Fruit fly (Drosophila melanogaster): ENCODE data around the gene mRpL11.

Gene mRpL11

dm6 chr3R:14542038-14542437 lies 30.4 kb downstream of the mRpL11 start (continued):
- no peak for TF ChIP-seq eyg (GFP tag; optimal IDR thresholded peaks at IDR 0.05)
- TF ChIP-seq NFAT (GFP tag; IDR thresholded peaks at IDR 0.05): no peak
- no peak for TF ChIP-seq CG1603 (tag; optimal IDR thresholded peaks at IDR 0.05)
- TF ChIP-seq ara (GFP tag; IDR thresholded peaks at IDR 0.05): 0 out of 2 replicates have a peak, but pooled peaks have one; percentile 32
- TF ChIP-seq CG13123 (GFP tag; optimal IDR thresholded peaks at IDR 0.05): no peak
- no peak for TF ChIP-seq CG12236 (GFP tag; optimal IDR thresholded peaks at IDR 0.05)
- no peak for TF ChIP-seq Ets97D (GFP tag; optimal IDR thresholded peaks at IDR 0.05)
- no peak for TF ChIP-seq oc (tag; optimal IDR thresholded peaks at IDR 0.05)
- no peak for TF ChIP-seq seq (GFP tag; IDR thresholded peaks at IDR 0.05)
- no peak for TF ChIP-seq slou (GFP tag; optimal IDR thresholded peaks at IDR 0.05)
- no peak for TF ChIP-seq CG12299 (tag; optimal IDR thresholded peaks at IDR 0.05)
- TF ChIP-seq psq (GFP tag; optimal IDR thresholded peaks at IDR 0.05): no peak
- TF ChIP-seq schlank (tag; optimal IDR thresholded peaks at IDR 0.05): no peak
- no peak for TF ChIP-seq CG11398 (GFP tag; optimal IDR thresholded peaks at IDR 0.05)
- no peak for TF ChIP-seq unc-4 (GFP tag; IDR thresholded peaks at IDR 0.05; ENCODE audit: partially characterized antibody)
- no peak for TF ChIP-seq CG10274 (GFP tag; optimal IDR thresholded peaks at IDR 0.05)
- TF ChIP-seq CG2678 (tag; optimal IDR thresholded peaks at IDR 0.05): no peak
- TF ChIP-seq CG5953 (GFP tag; IDR thresholded peaks at IDR 0.05): no peak
- TF ChIP-seq CG30431 (GFP tag; optimal IDR thresholded peaks at IDR 0.05): no peak
- no peak for TF ChIP-seq tup (GFP tag; optimal IDR thresholded peaks at IDR 0.05)
- TF ChIP-seq zen (tag; optimal IDR thresholded peaks at IDR 0.05): no peak
- no peak for TF ChIP-seq insv (GFP tag; optimal IDR thresholded peaks at IDR 0.05)
- no peak for TF ChIP-seq Dip2 (GFP tag; IDR thresholded peaks at IDR 0.05)
- no peak for TF ChIP-seq Deaf1 (tag; optimal IDR thresholded peaks at IDR 0.05)
- peak in 1 of 2 experiments; percentile 36 for TF ChIP-seq eve (GFP tag; optimal IDR thresholded peaks at IDR 0.05)
- TF ChIP-seq tna (GFP tag; IDR thresholded peaks at IDR 0.05; ENCODE audit: partially characterized antibody): no peak
- TF ChIP-seq CG30403 (GFP tag; optimal IDR thresholded peaks at IDR 0.05): peak; percentile 5
- TF ChIP-seq CG7372 (GFP tag; IDR thresholded peaks at IDR 0.05): peak; percentile 79
- no peak for TF ChIP-seq Dek (tag; optimal IDR thresholded peaks at IDR 0.05)
- no peak for TF ChIP-seq gcm2 (GFP tag; optimal IDR thresholded peaks at IDR 0.05)
- TF ChIP-seq fd64A (GFP tag; optimal IDR thresholded peaks at IDR 0.05): no peak
- 0 out of 2 replicates have a peak, but pooled peaks have one; percentile 35 for TF ChIP-seq CG6689 (GFP tag; IDR thresholded peaks at IDR 0.05)
- no peak for TF ChIP-seq Drgx (GFP tag; IDR thresholded peaks at IDR 0.05)
- TF ChIP-seq Hmr (GFP tag; optimal IDR thresholded peaks at IDR 0.05): peak; percentile 17
- TF ChIP-seq Dad (GFP tag; optimal IDR thresholded peaks at IDR 0.05): no peak
- no peak for TF ChIP-seq peb (GFP tag; IDR thresholded peaks at IDR 0.05)
- no peak for TF ChIP-seq tll (GFP tag; optimal IDR thresholded peaks at IDR 0.05)
- TF ChIP-seq dysf (GFP tag; IDR thresholded peaks at IDR 0.05): 0 out of 3 replicates have a peak, but pooled peaks have one; percentile 25
- no peak for TF ChIP-seq az2 (GFP tag; optimal IDR thresholded peaks at IDR 0.05)
- TF ChIP-seq CG10267 (tag; optimal IDR thresholded peaks at IDR 0.05): no peak
- TF ChIP-seq HmgD (GFP tag; optimal IDR thresholded peaks at IDR 0.05): no peak
- TF ChIP-seq CG17361 (GFP tag; IDR thresholded peaks at IDR 0.05): no peak
- 0 out of 3 replicates have a peak, but pooled peaks have one; percentile 39 for TF ChIP-seq gce (GFP tag; IDR thresholded peaks at IDR 0.05)
- TF ChIP-seq dmrt99B (tag; optimal IDR thresholded peaks at IDR 0.05): peak; percentile 51
- no peak for TF ChIP-seq gfzf (GFP tag; optimal IDR thresholded peaks at IDR 0.05)
- TF ChIP-seq Hr51 (GFP tag; optimal IDR thresholded peaks at IDR 0.05): peak in 1 of 2 experiments; percentile 44
- TF ChIP-seq BtbVII (GFP tag; optimal IDR thresholded peaks at IDR 0.05): no peak
- no peak for TF ChIP-seq Sin3A (optimal IDR thresholded peaks at IDR 0.05)
- TF ChIP-seq Bteb2 (GFP tag; optimal IDR thresholded peaks at IDR 0.05): no peak
- no peak for TF ChIP-seq CG8359 (GFP tag; optimal IDR thresholded peaks at IDR 0.05; ENCODE audit: borderline replicate concordance)
- TF ChIP-seq HHEX (GFP tag; optimal IDR thresholded peaks at IDR 0.05): no peak

Data from whole organism, embryonic.